Fruit fly (Drosophila melanogaster) whole organism, embryonic: ENCODE measurements around the gene Vdup1.
A peak's percentile ranks its signal among the peaks of the same experiment; 100 is the strongest.

ENCODE experiments used
- ATbp ChIP-seq: fragments of 200-800 bp; sonication (Bioruptor generic); optimal IDR thresholded peaks from 2 replicates; lab custom pipeline; 2017; ENCODE audit warnings: missing biosample characterization, mild to moderate bottlenecking, missing genetic modification characterization, missing genetic modification reagents
- BtbVII ChIP-seq: fragments of 200-800 bp; sonication (Bioruptor generic); optimal IDR thresholded peaks from 3 replicates; lab custom pipeline; 2017; ENCODE audit warnings: missing biosample characterization, mild to moderate bottlenecking, missing genetic modification characterization
- CG10565 ChIP-seq: fragments of 200-800 bp; sonication (Bioruptor generic); optimal IDR thresholded peaks from 3 replicates; lab custom pipeline; 2016; ENCODE audit warnings: missing biosample characterization, mild to moderate bottlenecking, missing genetic modification characterization
- CG10979 ChIP-seq: fragments of 200-800 bp; sonication (Bioruptor generic); optimal IDR thresholded peaks from 2 replicates; lab custom pipeline; 2018; ENCODE audit warnings: missing biosample characterization, mild to moderate bottlenecking, missing genetic modification characterization, moderate library complexity
- CG12659 ChIP-seq: fragments of 200-800 bp; sonication (Bioruptor generic); optimal IDR thresholded peaks from 3 replicates; lab custom pipeline; 2017; ENCODE audit warnings: mild to moderate bottlenecking, missing biosample characterization, missing genetic modification reagents, missing genetic modification characterization
- CG13624 ChIP-seq: fragments of 200-800 bp; sonication (Bioruptor generic); optimal IDR thresholded peaks from 2 replicates; lab custom pipeline; 2016; ENCODE audit warnings: missing biosample characterization, missing genetic modification characterization
- CG1647 ChIP-seq: fragments of 200-800 bp; sonication (Bioruptor generic); optimal IDR thresholded peaks from 3 replicates; lab custom pipeline; 2016; ENCODE audit warnings: missing biosample characterization, missing genetic modification characterization
- CG30431 ChIP-seq: fragments of 200-800 bp; sonication (Bioruptor generic); optimal IDR thresholded peaks from 2 replicates; lab custom pipeline; 2017; ENCODE audit warnings: missing biosample characterization, missing genetic modification characterization
- CG31224 ChIP-seq: fragments of 200-800 bp; sonication (Bioruptor generic); IDR thresholded peaks from 2 replicates; pipeline ENCODE4 v1.3.6; 2022; ENCODE audit warnings: missing biosample characterization, missing genetic modification characterization
- CG3838 ChIP-seq: fragments of 200-800 bp; sonication (Bioruptor generic); optimal IDR thresholded peaks from 3 replicates; lab custom pipeline; 2016; ENCODE audit warnings: missing biosample characterization, missing genetic modification characterization
- CG3847 ChIP-seq: fragments of 200-800 bp; sonication (Bioruptor generic); IDR thresholded peaks from 2 replicates; pipeline ENCODE4 v1.3.6; 2022; ENCODE audit warnings: missing biosample characterization, missing genetic modification characterization
- CG6791 ChIP-seq: fragments of 200-800 bp; sonication (Bioruptor generic); IDR thresholded peaks from 3 replicates; pipeline ENCODE4 v1.3.6; 2022; ENCODE audit warnings: missing biosample characterization, missing genetic modification characterization; ENCODE audit not compliant: partially characterized antibody
- CG6854 ChIP-seq: fragments of 200-800 bp; sonication (Bioruptor generic); optimal IDR thresholded peaks from 3 replicates; lab custom pipeline; 2017; ENCODE audit warnings: missing biosample characterization, mild to moderate bottlenecking, missing genetic modification characterization
- CG7372 ChIP-seq: fragments of 200-800 bp; sonication (Bioruptor generic); IDR thresholded peaks from 2 replicates; pipeline ENCODE4 v1.3.6; 2022; ENCODE audit warnings: missing biosample characterization, missing genetic modification characterization
- CG7745 ChIP-seq: fragments of 200-800 bp; sonication (Bioruptor generic); optimal IDR thresholded peaks from 2 replicates; lab custom pipeline; 2018; ENCODE audit warnings: missing biosample characterization, mild to moderate bottlenecking, missing genetic modification characterization, moderate library complexity
- CG7963 ChIP-seq: fragments of 200-800 bp; sonication (Bioruptor generic); IDR thresholded peaks from 3 replicates; pipeline ENCODE4 v1.3.6; 2022; ENCODE audit warnings: missing biosample characterization, missing genetic modification characterization; ENCODE audit not compliant: partially characterized antibody
- CG7987 ChIP-seq: fragments of 200-800 bp; sonication (Bioruptor generic); optimal IDR thresholded peaks from 2 replicates; lab custom pipeline; 2018; ENCODE audit warnings: missing biosample characterization, mild to moderate bottlenecking, missing genetic modification characterization, moderate library complexity
- CG8359 ChIP-seq: fragments of 200-800 bp; sonication (Bioruptor generic); optimal IDR thresholded peaks from 2 replicates; lab custom pipeline; 2017; ENCODE audit warnings: missing biosample characterization, mild to moderate bottlenecking, missing genetic modification characterization, borderline replicate concordance
- CG8765 ChIP-seq: fragments of 200-800 bp; sonication (Bioruptor generic); IDR thresholded peaks from 2 replicates; pipeline ENCODE4 v1.3.6; 2022; ENCODE audit warnings: missing biosample characterization, missing genetic modification characterization
- D ChIP-seq, 2 experiments: fragments of 200-800 bp in 1 of 2; fragments of >200 bp in 1 of 2; sonication (Bioruptor generic) in 1 of 2; optimal IDR thresholded peaks; 2 replicates in 1 of 2; 3 replicates in 1 of 2; lab custom pipeline; 2017; ENCODE audit warnings: mild to moderate bottlenecking in 1 of 2, missing biosample characterization in 1 of 2, missing genetic modification characterization in 1 of 2, missing genetic modification reagents in 1 of 2
- D19A ChIP-seq: fragments of 200-800 bp; optimal IDR thresholded peaks from 3 replicates; lab custom pipeline; 2019; ENCODE audit warnings: missing biosample characterization, mild to moderate bottlenecking, missing genetic modification characterization, moderate library complexity
- Dad ChIP-seq: fragments of 200-800 bp; sonication (Bioruptor generic); optimal IDR thresholded peaks from 3 replicates; lab custom pipeline; 2016; ENCODE audit warnings: missing biosample characterization, missing genetic modification characterization
- Hmr ChIP-seq: fragments of 200-800 bp; sonication (Bioruptor generic); optimal IDR thresholded peaks from 3 replicates; lab custom pipeline; 2017; ENCODE audit warnings: mild to moderate bottlenecking, missing biosample characterization, missing genetic modification reagents, missing genetic modification characterization
- Kr ChIP-seq: fragments of 200-800 bp; sonication (Bioruptor generic); optimal IDR thresholded peaks from 2 replicates; lab custom pipeline; 2017; ENCODE audit warnings: missing biosample characterization, mild to moderate bottlenecking, missing genetic modification characterization
- Mad ChIP-seq: fragments of 200-800 bp; sonication (Bioruptor generic); optimal IDR thresholded peaks from 2 replicates; lab custom pipeline; 2016; ENCODE audit warnings: missing biosample characterization, missing genetic modification characterization
- NC2α ChIP-seq: fragments of 200-800 bp; sonication (Bioruptor generic); optimal IDR thresholded peaks from 2 replicates; lab custom pipeline; 2016; ENCODE audit warnings: missing biosample characterization, missing genetic modification characterization
- NC2β ChIP-seq: fragments of 200-800 bp; sonication (Bioruptor generic); optimal IDR thresholded peaks from 2 replicates; lab custom pipeline; 2016; ENCODE audit warnings: missing biosample characterization, missing genetic modification characterization
- Neu2 ChIP-seq: fragments of 200-800 bp; sonication (Bioruptor generic); optimal IDR thresholded peaks from 3 replicates; lab custom pipeline; 2016; ENCODE audit warnings: missing biosample characterization, missing genetic modification characterization, borderline replicate concordance
- Opbp ChIP-seq: fragments of 200-800 bp; sonication (Bioruptor generic); IDR thresholded peaks from 3 replicates; pipeline ENCODE4 v1.3.6; 2022; ENCODE audit warnings: missing biosample characterization, missing genetic modification characterization; ENCODE audit not compliant: partially characterized antibody
- Ptx1 ChIP-seq: fragments of 200-800 bp; sonication (Bioruptor generic); IDR thresholded peaks from 2 replicates; pipeline ENCODE4 v1.3.6; 2022; ENCODE audit warnings: missing biosample characterization, missing genetic modification characterization
- Six4 ChIP-seq: fragments of 200-800 bp; sonication (Bioruptor generic); optimal IDR thresholded peaks from 2 replicates; lab custom pipeline; 2016; ENCODE audit warnings: missing biosample characterization, missing genetic modification characterization
- Xbp1 ChIP-seq: fragments of 200-800 bp; sonication (Bioruptor generic); optimal IDR thresholded peaks from 3 replicates; lab custom pipeline; 2016; ENCODE audit warnings: missing biosample characterization, mild to moderate bottlenecking, missing genetic modification characterization
- YL-1 ChIP-seq: fragments of 200-800 bp; sonication (Bioruptor generic); optimal IDR thresholded peaks from 3 replicates; lab custom pipeline; 2017; ENCODE audit warnings: missing biosample characterization, mild to moderate bottlenecking, missing genetic modification characterization
- ac ChIP-seq: fragments of 200-800 bp; sonication (Bioruptor generic); optimal IDR thresholded peaks from 3 replicates; lab custom pipeline; 2017; ENCODE audit warnings: missing biosample characterization, mild to moderate bottlenecking, missing genetic modification characterization
- ara ChIP-seq: fragments of 200-800 bp; sonication (Bioruptor generic); IDR thresholded peaks from 2 replicates; pipeline ENCODE4 v1.3.6; 2022; ENCODE audit warnings: missing biosample characterization, missing genetic modification characterization
- chm ChIP-seq: fragments of 200-800 bp; sonication (Bioruptor generic); IDR thresholded peaks from 2 replicates; pipeline ENCODE4 v1.3.6; 2022; ENCODE audit warnings: missing biosample characterization, missing genetic modification characterization
- chn ChIP-seq: fragments of 200-800 bp; sonication (Bioruptor generic); optimal IDR thresholded peaks from 2 replicates; lab custom pipeline; 2016; ENCODE audit warnings: missing biosample characterization, missing genetic modification characterization
- eve ChIP-seq, 2 experiments: fragments of >200 bp; optimal IDR thresholded peaks; 2 replicates each; lab custom pipeline; 2017; ENCODE audit warnings: missing biosample characterization in 2 of 2, missing genetic modification characterization in 2 of 2
- fu2 ChIP-seq: fragments of 200-800 bp; sonication (Bioruptor generic); optimal IDR thresholded peaks from 2 replicates; lab custom pipeline; 2016; ENCODE audit warnings: missing biosample characterization, missing genetic modification characterization
- gcm2 ChIP-seq: fragments of 200-800 bp; sonication (Bioruptor generic); optimal IDR thresholded peaks from 2 replicates; lab custom pipeline; 2016; ENCODE audit warnings: missing biosample characterization, missing genetic modification characterization
- her ChIP-seq: fragments of 200-800 bp; sonication (Bioruptor generic); optimal IDR thresholded peaks from 2 replicates; lab custom pipeline; 2016; ENCODE audit warnings: missing biosample characterization, missing genetic modification characterization
- pnt ChIP-seq: fragments of 200-800 bp; sonication (Bioruptor generic); optimal IDR thresholded peaks from 3 replicates; lab custom pipeline; 2016; ENCODE audit warnings: missing biosample characterization, missing genetic modification characterization
- prd ChIP-seq, 3 experiments: fragments of >200 bp in 2 of 3; fragments of 200-800 bp in 1 of 3; sonication (Bioruptor generic) in 1 of 3; optimal IDR thresholded peaks in 2 of 3; IDR thresholded peaks in 1 of 3; 2 replicates in 2 of 3; 3 replicates in 1 of 3; pipeline versions ENCODE4 v1.3.6 to Lab custom; 2017 to 2022; ENCODE audit warnings: missing biosample characterization in 1 of 3, missing genetic modification characterization in 1 of 3
- rib ChIP-seq: fragments of 200-800 bp; sonication (Bioruptor generic); IDR thresholded peaks from 2 replicates; pipeline ENCODE4 v1.3.6; 2022; ENCODE audit warnings: missing biosample characterization, missing genetic modification characterization
- sens ChIP-seq: fragments of 200-800 bp; sonication (Bioruptor generic); peaks from one replicate; lab custom pipeline; 2016; ENCODE audit warnings: missing biosample characterization, missing genetic modification characterization
- sr ChIP-seq: fragments of 200-800 bp; sonication (Bioruptor generic); IDR thresholded peaks from 3 replicates; pipeline ENCODE4 v1.3.6; 2022; ENCODE audit warnings: missing biosample characterization, missing genetic modification characterization
- tio ChIP-seq: fragments of 200-800 bp; sonication (Bioruptor generic); optimal IDR thresholded peaks from 2 replicates; lab custom pipeline; 2017; ENCODE audit warnings: missing biosample characterization, missing genetic modification characterization, inconsistent platforms
- unc-4 ChIP-seq: fragments of 200-800 bp; sonication (Bioruptor generic); IDR thresholded peaks from 2 replicates; pipeline ENCODE4 v1.3.6; 2022; ENCODE audit warnings: missing biosample characterization, missing genetic modification characterization; ENCODE audit not compliant: partially characterized antibody
- z ChIP-seq: fragments of 200-800 bp; sonication (Bioruptor generic); IDR thresholded peaks from 3 replicates; pipeline ENCODE4 v1.3.6; 2022; ENCODE audit warnings: missing biosample characterization, missing genetic modification characterization

Vdup1 gene

DNA sequence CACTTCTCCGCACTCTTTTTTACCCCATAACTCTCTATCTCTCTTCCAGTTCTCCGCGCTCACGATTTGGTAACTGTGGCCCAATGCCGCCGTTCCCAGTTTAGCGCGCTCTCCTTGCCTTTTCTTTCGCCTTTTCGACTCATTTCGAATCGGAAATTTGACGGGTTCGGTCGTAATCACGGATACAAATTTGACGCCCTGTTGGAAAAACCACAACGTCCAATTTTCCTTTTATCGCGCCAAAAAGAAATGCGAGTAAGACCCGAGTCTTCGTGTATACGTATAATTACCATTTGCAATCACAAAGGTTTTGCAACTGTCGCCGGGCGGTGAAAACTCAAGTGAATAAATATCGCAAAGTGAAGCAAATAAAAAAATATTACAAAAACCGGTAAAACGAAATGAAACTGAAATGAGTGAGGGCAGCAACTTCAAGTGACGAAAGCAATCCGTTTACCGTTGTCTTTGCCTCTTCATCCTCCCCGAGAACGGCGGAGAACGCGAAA is 49.4 kb downstream of the Vdup1 start, which contains the start of gene Pdk1 (continued):
- TF ChIP-seq CG3838 (GFP tag; lab: Kevin White, UChicago) (no peak), chn (GFP tag; lab: Kevin White, UChicago) (peak; percentile 20), CG30431 (GFP tag; lab: Kevin White, UChicago) (no peak), NC2α (GFP tag; lab: Kevin White, UChicago) (peak; percentile 31), CG31224 (GFP tag; lab: Robert Waterston, UW) (no peak), YL-1 (GFP tag; lab: Kevin White, UChicago) (peak; percentile 11), Xbp1 (no peak), gcm2 (GFP tag; lab: Kevin White, UChicago) (no peak), pnt (no peak), CG10565 (GFP tag; lab: Kevin White, UChicago) (no peak), D (optimal IDR thresholded peaks at IDR 0.05; lab: Kevin White, UChicago) (no peak), D (GFP tag; optimal IDR thresholded peaks at IDR 0.05; lab: Kevin White, UChicago) (no peak), CG3847 (GFP tag; lab: Robert Waterston, UW) (no peak), sens (GFP tag; lab: Kevin White, UChicago) (peak; percentile 84), NC2β (GFP tag; lab: Kevin White, UChicago) (peak; percentile 22), ac (GFP tag; lab: Kevin White, UChicago) (no peak), rib (GFP tag; lab: Robert Waterston, UW) (peak; percentile 48), chm (GFP tag; lab: Robert Waterston, UW) (peak; percentile 92), fu2 (GFP tag; lab: Kevin White, UChicago) (no peak), her (GFP tag; lab: Kevin White, UChicago) (peak; percentile 34), prd (optimal IDR thresholded peaks at IDR 0.05; lab: Kevin White, UChicago) (no peak), prd (GFP tag; IDR thresholded peaks at IDR 0.05; lab: Robert Waterston, UW) (no peak), CG8359 (GFP tag; lab: Kevin White, UChicago) (no peak), CG7745 (tag; lab: Kevin White, UChicago) (no peak), Opbp (GFP tag; lab: Robert Waterston, UW) (peak; percentile 33; the same call in 1 of the 3 replicates), CG1647 (GFP tag; lab: Kevin White, UChicago) (no peak), ATbp (GFP tag; lab: Kevin White, UChicago) (no peak), Neu2 (no peak), CG6791 (GFP tag; lab: Robert Waterston, UW) (peak; percentile 62; the same call in 1 of the 3 replicates), CG7372 (no peak), CG12659 (no peak), Dad (no peak), CG10979 (tag; lab: Kevin White, UChicago) (no peak), eve (GFP tag; optimal IDR thresholded peaks at IDR 0.05; lab: Kevin White, UChicago) (peak in 1 of 2 experiments; percentile 76), z (GFP tag; lab: Robert Waterston, UW) (peak; percentile 78; the same call in 2 of the 3 replicates), D19A (peak; percentile 48), unc-4 (GFP tag; lab: Robert Waterston, UW) (0 out of 2 replicates have a peak, but pooled peaks have one; percentile 17), Kr (GFP tag; lab: Kevin White, UChicago) (no peak), CG7987 (GFP tag; lab: Kevin White, UChicago) (peak; percentile 49), CG8765 (no peak), CG6854 (GFP tag; lab: Kevin White, UChicago) (no peak), sr (GFP tag; lab: Robert Waterston, UW) (peak; percentile 52; the same call in 1 of the 3 replicates), Mad (GFP tag; lab: Kevin White, UChicago) (no peak), Ptx1 (no peak), tio (no peak), CG13624 (peak; percentile 19), Hmr (GFP tag; lab: Kevin White, UChicago) (peak; percentile 51), Six4 (GFP tag; lab: Kevin White, UChicago) (no peak), CG7963 (GFP tag; lab: Robert Waterston, UW) (no peak), BtbVII (GFP tag; lab: Kevin White, UChicago) (peak; percentile 28), ara (GFP tag; lab: Robert Waterston, UW) (0 out of 2 replicates have a peak, but pooled peaks have one; percentile 29)
